Worm (Caenorhabditis elegans): ENCODE data around the gene C16E9.1.

DNA sequence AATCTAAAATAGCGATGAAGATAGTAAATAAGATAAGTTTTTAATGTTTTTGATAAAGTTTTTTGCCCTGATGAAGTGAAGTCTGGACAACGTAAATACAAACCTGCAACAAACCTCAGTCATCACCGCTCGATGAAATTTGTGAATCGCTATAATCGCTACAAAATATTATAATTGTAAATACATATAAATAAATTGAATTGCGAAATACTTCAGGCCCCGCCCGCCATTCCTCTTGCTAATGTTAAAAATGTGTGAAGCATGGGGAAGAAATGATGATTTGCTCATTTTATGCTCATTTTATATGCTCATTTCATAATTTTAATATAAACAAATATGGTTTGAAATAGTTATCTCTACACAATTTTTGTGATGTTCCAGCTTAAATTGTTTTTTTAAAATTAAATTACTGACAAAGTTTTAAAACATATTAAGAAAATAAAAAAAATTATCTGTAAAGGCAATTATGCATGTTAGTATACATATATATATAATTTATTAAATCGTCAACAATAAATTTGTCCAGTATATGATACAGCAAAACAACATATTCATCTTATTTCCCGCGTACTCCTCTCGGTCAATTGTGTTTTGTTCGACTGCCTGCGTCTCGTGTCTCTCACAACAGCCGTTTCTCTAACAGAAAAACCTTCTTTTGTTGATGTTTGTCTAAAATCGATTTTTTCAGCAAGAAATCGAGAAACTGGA lies 35.8 kb upstream of the C16E9.1 start, which contains the start of gene sid-5:
- TF ChIP-seq flt-1 (GFP tag; IDR thresholded peaks at IDR 0.05) (no peak), ztf-23 (GFP tag; IDR thresholded peaks at IDR 0.05) (no peak), tab-1 (GFP tag; IDR thresholded peaks at IDR 0.05) (no peak), med-1 (GFP tag; optimal IDR thresholded peaks at IDR 0.05; ENCODE audit: insufficient read depth) (no peak), ref-1 (GFP tag; conservative IDR thresholded peaks at IDR 0.05) (no peak), klf-2 (GFP tag; conservative IDR thresholded peaks at IDR 0.05) (no peak), cog-1 (tag; optimal IDR thresholded peaks at IDR 0.05) (no peak), T22C8.4 (GFP tag; IDR thresholded peaks at IDR 0.05) (no peak)
